Fruit fly (Drosophila melanogaster) whole organism, embryonic: ENCODE results near the gene NimC3.

Experiments used
- Ada2b ChIP-seq: fragments of 200-800 bp; sonication (Bioruptor generic); IDR thresholded peaks from 2 replicates; pipeline ENCODE4 v1.3.6; 2022; ENCODE audit warnings: missing biosample characterization, missing genetic modification characterization
- CG10209 ChIP-seq: fragments of 200-800 bp; sonication (Bioruptor generic); optimal IDR thresholded peaks from 3 replicates; lab custom pipeline; 2017; ENCODE audit warnings: missing biosample characterization, mild to moderate bottlenecking, missing genetic modification characterization, missing genetic modification reagents
- CG1024 ChIP-seq: fragments of 200-800 bp; sonication (Bioruptor generic); IDR thresholded peaks from 2 replicates; pipeline ENCODE4 v1.3.6; 2022; ENCODE audit warnings: missing biosample characterization, missing genetic modification characterization
- CG11456 ChIP-seq: fragments of 200-800 bp; sonication (Bioruptor generic); IDR thresholded peaks from 3 replicates; pipeline ENCODE4 v1.3.6; 2022; ENCODE audit warnings: missing biosample characterization, missing genetic modification characterization
- CG11504 ChIP-seq: fragments of 200-800 bp; sonication (Bioruptor generic); optimal IDR thresholded peaks from 3 replicates; lab custom pipeline; 2019; ENCODE audit warnings: missing biosample characterization, mild to moderate bottlenecking, missing genetic modification characterization, moderate library complexity
- CG1233 ChIP-seq: fragments of 200-800 bp; sonication (Bioruptor generic); optimal IDR thresholded peaks from 4 replicates; lab custom pipeline; 2018; ENCODE audit warnings: missing biosample characterization, mild to moderate bottlenecking, missing genetic modification characterization
- CG12942 ChIP-seq: fragments of 200-800 bp; sonication (Bioruptor generic); optimal IDR thresholded peaks from 3 replicates; lab custom pipeline; 2016; ENCODE audit warnings: missing biosample characterization, missing genetic modification characterization
- CG16813 ChIP-seq: fragments of 200-800 bp; sonication (Bioruptor generic); IDR thresholded peaks from 3 replicates; pipeline ENCODE4 v1.3.6; 2022; ENCODE audit warnings: missing biosample characterization, missing genetic modification characterization; ENCODE audit not compliant: partially characterized antibody
- CG1832 ChIP-seq: fragments of 200-800 bp; sonication (Bioruptor generic); optimal IDR thresholded peaks from 2 replicates; lab custom pipeline; 2017; ENCODE audit warnings: missing biosample characterization, mild to moderate bottlenecking, missing genetic modification characterization, inconsistent platforms
- CG18599 ChIP-seq: fragments of 200-800 bp; sonication (Bioruptor generic); optimal IDR thresholded peaks from 3 replicates; lab custom pipeline; 2017; ENCODE audit warnings: missing biosample characterization, missing genetic modification characterization, mild to moderate bottlenecking, moderate library complexity, missing genetic modification reagents
- CG18764 ChIP-seq: fragments of 200-800 bp; sonication (Bioruptor generic); optimal IDR thresholded peaks from 3 replicates; lab custom pipeline; 2016; ENCODE audit warnings: missing biosample characterization, missing genetic modification characterization
- CG2120 ChIP-seq: fragments of 200-800 bp; sonication (Bioruptor generic); optimal IDR thresholded peaks from 3 replicates; lab custom pipeline; 2016; ENCODE audit warnings: missing biosample characterization, missing genetic modification characterization
- CG30403 ChIP-seq: fragments of 200-800 bp; sonication (Bioruptor generic); optimal IDR thresholded peaks from 3 replicates; lab custom pipeline; 2016; ENCODE audit warnings: missing biosample characterization, missing genetic modification characterization
- CG31441 ChIP-seq: fragments of 200-800 bp; sonication (Bioruptor generic); IDR thresholded peaks from 2 replicates; pipeline ENCODE4 v1.3.6; 2022; ENCODE audit warnings: missing biosample characterization, missing genetic modification characterization
- CG3847 ChIP-seq: fragments of 200-800 bp; sonication (Bioruptor generic); IDR thresholded peaks from 2 replicates; pipeline ENCODE4 v1.3.6; 2022; ENCODE audit warnings: missing biosample characterization, missing genetic modification characterization
- CG4404 ChIP-seq: fragments of 200-800 bp; sonication (Bioruptor generic); IDR thresholded peaks from 2 replicates; pipeline ENCODE4 v1.3.6; 2022; ENCODE audit warnings: missing biosample characterization, missing genetic modification characterization
- CG6272 ChIP-seq: fragments of 200-800 bp; sonication (Bioruptor generic); IDR thresholded peaks from 2 replicates; pipeline ENCODE4 v1.3.6; 2022; ENCODE audit warnings: missing biosample characterization, missing genetic modification characterization
- CG6765 ChIP-seq: fragments of 200-800 bp; sonication (Bioruptor generic); optimal IDR thresholded peaks from 3 replicates; lab custom pipeline; 2017; ENCODE audit warnings: missing biosample characterization, mild to moderate bottlenecking, missing genetic modification characterization
- CG6854 ChIP-seq: fragments of 200-800 bp; sonication (Bioruptor generic); optimal IDR thresholded peaks from 3 replicates; lab custom pipeline; 2017; ENCODE audit warnings: missing biosample characterization, mild to moderate bottlenecking, missing genetic modification characterization
- CG8359 ChIP-seq: fragments of 200-800 bp; sonication (Bioruptor generic); optimal IDR thresholded peaks from 2 replicates; lab custom pipeline; 2017; ENCODE audit warnings: missing biosample characterization, mild to moderate bottlenecking, missing genetic modification characterization, borderline replicate concordance
- CG9932 ChIP-seq: fragments of 200-800 bp; sonication (Bioruptor generic); IDR thresholded peaks from 2 replicates; pipeline ENCODE4 v1.3.6; 2022; ENCODE audit warnings: missing biosample characterization, missing genetic modification characterization
- CTCF ChIP-seq: fragments of 200-800 bp; sonication (Bioruptor generic); optimal IDR thresholded peaks from 2 replicates; lab custom pipeline; 2017; ENCODE audit warnings: missing biosample characterization, mild to moderate bottlenecking, missing genetic modification characterization, moderate library complexity
- CoRest ChIP-seq: fragments of 200-800 bp; sonication (Bioruptor generic); optimal IDR thresholded peaks from 3 replicates; lab custom pipeline; 2018; ENCODE audit warnings: missing biosample characterization, mild to moderate bottlenecking, missing genetic modification characterization, moderate library complexity
- Dfd ChIP-seq, 2 experiments: fragments of >200 bp; optimal IDR thresholded peaks; 2 replicates each; lab custom pipeline; 2017; ENCODE audit warnings: missing biosample characterization in 2 of 2, missing genetic modification characterization in 2 of 2
- Dip2 ChIP-seq: fragments of 200-800 bp; sonication (Bioruptor generic); IDR thresholded peaks from 2 replicates; pipeline ENCODE4 v1.3.6; 2022; ENCODE audit warnings: missing biosample characterization, missing genetic modification characterization
- Fer2 ChIP-seq: fragments of 200-800 bp; sonication (Bioruptor generic); optimal IDR thresholded peaks from 2 replicates; lab custom pipeline; 2018; ENCODE audit warnings: missing biosample characterization, mild to moderate bottlenecking, missing genetic modification characterization, moderate library complexity
- Fer3 ChIP-seq: fragments of 200-800 bp; sonication (Bioruptor generic); optimal IDR thresholded peaks from 2 replicates; lab custom pipeline; 2018; ENCODE audit warnings: missing biosample characterization, mild to moderate bottlenecking, missing genetic modification characterization, moderate library complexity
- H15 ChIP-seq: fragments of 200-800 bp; sonication (Bioruptor generic); IDR thresholded peaks from 3 replicates; pipeline ENCODE4 v1.3.6; 2022; ENCODE audit warnings: missing biosample characterization, missing genetic modification characterization
- Hey ChIP-seq: fragments of 200-800 bp; sonication (Bioruptor generic); optimal IDR thresholded peaks from 3 replicates; lab custom pipeline; 2018; ENCODE audit warnings: missing biosample characterization, mild to moderate bottlenecking, missing genetic modification characterization
- Hr51 ChIP-seq, 2 experiments: fragments of 200-800 bp; sonication (Bioruptor generic); optimal IDR thresholded peaks; 2 replicates in 1 of 2; 3 replicates in 1 of 2; lab custom pipeline; 2016 to 2018; ENCODE audit warnings: missing biosample characterization in 2 of 2, missing genetic modification characterization in 2 of 2, mild to moderate bottlenecking in 1 of 2, moderate library complexity in 1 of 2
- Scr ChIP-seq: fragments of 200-800 bp; sonication (Bioruptor generic); IDR thresholded peaks from 2 replicates; pipeline ENCODE4 v1.3.6; 2022; ENCODE audit warnings: missing biosample characterization, missing genetic modification characterization; ENCODE audit not compliant: partially characterized antibody
- Spps ChIP-seq: fragments of 200-800 bp; sonication (Bioruptor generic); optimal IDR thresholded peaks from 2 replicates; lab custom pipeline; 2018; ENCODE audit warnings: missing biosample characterization, mild to moderate bottlenecking, missing genetic modification characterization
- Usf ChIP-seq: fragments of 200-800 bp; sonication (Bioruptor generic); optimal IDR thresholded peaks from 2 replicates; lab custom pipeline; 2017; ENCODE audit warnings: missing genotype, missing biosample characterization, missing genetic modification characterization
- Xbp1 ChIP-seq: fragments of 200-800 bp; sonication (Bioruptor generic); optimal IDR thresholded peaks from 3 replicates; lab custom pipeline; 2016; ENCODE audit warnings: missing biosample characterization, mild to moderate bottlenecking, missing genetic modification characterization
- ab ChIP-seq: fragments of 200-800 bp; sonication (Bioruptor generic); optimal IDR thresholded peaks from 2 replicates; lab custom pipeline; 2016; ENCODE audit warnings: missing biosample characterization, missing genetic modification characterization
- amos ChIP-seq: fragments of 200-800 bp; sonication (Bioruptor generic); IDR thresholded peaks from 2 replicates; pipeline ENCODE4 v1.3.6; 2022; ENCODE audit warnings: missing biosample characterization, missing genetic modification characterization; ENCODE audit not compliant: partially characterized antibody
- aop ChIP-seq: fragments of 200-800 bp; sonication (Bioruptor generic); IDR thresholded peaks from 2 replicates; pipeline ENCODE4 v1.3.6; 2022; ENCODE audit warnings: missing biosample characterization, missing genetic modification characterization
- crol ChIP-seq: fragments of 200-800 bp; sonication (Bioruptor generic); IDR thresholded peaks from 2 replicates; pipeline ENCODE4 v1.3.6; 2022; ENCODE audit warnings: missing biosample characterization, missing genetic modification characterization
- ewg ChIP-seq: fragments of 200-800 bp; sonication (Bioruptor generic); optimal IDR thresholded peaks from 3 replicates; lab custom pipeline; 2017; ENCODE audit warnings: mild to moderate bottlenecking, missing biosample characterization, missing genetic modification reagents, missing genetic modification characterization
- gro ChIP-seq: fragments of 200-800 bp; sonication (Bioruptor generic); optimal IDR thresholded peaks from 2 replicates; lab custom pipeline; 2016; ENCODE audit warnings: missing biosample characterization, missing genetic modification characterization
- ind ChIP-seq: fragments of 200-800 bp; sonication (Bioruptor generic); optimal IDR thresholded peaks from 3 replicates; lab custom pipeline; 2016; ENCODE audit warnings: missing biosample characterization, missing genetic modification characterization
- inv ChIP-seq: fragments of 200-800 bp; sonication (Bioruptor generic); IDR thresholded peaks from 2 replicates; pipeline ENCODE4 v1.3.6; 2022; ENCODE audit warnings: missing biosample characterization, missing genetic modification characterization; ENCODE audit not compliant: partially characterized antibody
- kni ChIP-seq: fragments of 200-800 bp; sonication (Bioruptor generic); optimal IDR thresholded peaks from 3 replicates; lab custom pipeline; 2017; ENCODE audit warnings: mild to moderate bottlenecking, missing biosample characterization, missing genetic modification reagents, missing genetic modification characterization
- nau ChIP-seq: fragments of 200-800 bp; sonication (Bioruptor generic); optimal IDR thresholded peaks from 3 replicates; lab custom pipeline; 2017; ENCODE audit warnings: missing biosample characterization, mild to moderate bottlenecking, missing genetic modification characterization, missing genetic modification reagents
- nerfin-1 ChIP-seq: fragments of 200-800 bp; sonication (Bioruptor generic); optimal IDR thresholded peaks from 3 replicates; lab custom pipeline; 2019; ENCODE audit warnings: missing biosample characterization, mild to moderate bottlenecking, missing genetic modification characterization, moderate library complexity
- peb ChIP-seq: fragments of 200-800 bp; sonication (Bioruptor generic); IDR thresholded peaks from 2 replicates; pipeline ENCODE4 v1.3.6; 2022; ENCODE audit warnings: missing biosample characterization, missing genetic modification characterization
- pfk ChIP-seq: fragments of 200-800 bp; sonication (Bioruptor generic); optimal IDR thresholded peaks from 2 replicates; lab custom pipeline; 2018; ENCODE audit warnings: missing biosample characterization, mild to moderate bottlenecking, missing genetic modification characterization, moderate library complexity
- sob ChIP-seq: fragments of 200-800 bp; sonication (Bioruptor generic); IDR thresholded peaks from 2 replicates; pipeline ENCODE4 v1.3.6; 2022; ENCODE audit warnings: missing biosample characterization, missing genetic modification characterization
- vfl ChIP-seq: fragments of 200-800 bp; sonication (Bioruptor generic); optimal IDR thresholded peaks from 2 replicates; lab custom pipeline; 2016; ENCODE audit warnings: missing biosample characterization, missing genetic modification characterization
- wor ChIP-seq: fragments of 200-800 bp; sonication (Bioruptor generic); IDR thresholded peaks from 2 replicates; pipeline ENCODE4 v1.3.6; 2022; ENCODE audit warnings: missing biosample characterization, missing genetic modification characterization

NimC3 gene

DNA sequence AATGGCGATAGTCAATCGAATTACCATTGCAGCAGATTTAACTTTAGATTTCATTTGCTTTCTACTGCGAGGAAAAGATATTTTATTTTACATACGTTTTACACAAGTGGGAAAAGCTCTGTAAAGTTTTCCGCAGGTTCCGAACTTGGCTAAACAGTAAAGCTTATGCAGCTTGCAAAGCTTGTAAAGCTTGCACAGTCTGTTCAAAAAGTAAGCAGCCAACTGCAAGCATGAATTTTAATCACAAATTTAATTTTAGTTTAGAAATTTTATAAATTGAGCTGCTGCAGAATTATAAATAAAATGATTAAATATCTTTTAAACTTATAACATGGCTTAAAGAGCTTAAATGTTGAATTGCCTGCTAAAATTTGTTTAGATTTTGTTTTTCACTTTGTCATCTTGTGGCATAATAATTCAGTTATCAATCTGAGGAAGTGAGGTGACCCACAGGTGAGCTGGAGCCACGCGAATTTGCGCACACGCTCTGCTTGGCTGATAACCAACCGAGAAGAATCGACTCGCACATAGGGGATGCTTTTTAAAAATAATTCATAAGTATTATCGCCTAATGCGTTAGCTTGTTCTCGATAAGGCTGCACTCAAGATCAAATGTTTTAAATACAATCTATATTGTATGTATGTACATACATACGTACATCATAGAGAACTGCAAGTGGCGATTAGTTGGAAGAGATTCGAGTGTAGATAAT lies 8.3 kb downstream of the NimC3 start (continued):
- TF ChIP-seq CG11456 (GFP tag; lab: Robert Waterston, UW): peak; percentile 83
- TF ChIP-seq Spps: no peak
- TF ChIP-seq Hr51 (GFP tag; optimal IDR thresholded peaks at IDR 0.05; lab: Kevin White, UChicago): peak in 1 of 2 experiments; percentile 50
- TF ChIP-seq vfl (GFP tag; lab: Kevin White, UChicago): no peak
- no peak for TF ChIP-seq CG6765 (GFP tag; lab: Kevin White, UChicago)
- no peak for TF ChIP-seq nerfin-1
- no peak for TF ChIP-seq aop (GFP tag; lab: Robert Waterston, UW)
- no peak for TF ChIP-seq crol
- no peak for TF ChIP-seq ewg
- peak; percentile 33 for TF ChIP-seq gro
- peak; percentile 16 for TF ChIP-seq CG1233 (GFP tag; lab: Kevin White, UChicago)
- no peak for TF ChIP-seq H15 (GFP tag; lab: Robert Waterston, UW)
- TF ChIP-seq ind (GFP tag; lab: Kevin White, UChicago): peak; percentile 13
- TF ChIP-seq CG1832 (GFP tag; lab: Kevin White, UChicago): no peak
- no peak for TF ChIP-seq CG10209 (GFP tag; lab: Kevin White, UChicago)
- TF ChIP-seq CG2120: peak; percentile 37
- TF ChIP-seq CG1024 (GFP tag; lab: Robert Waterston, UW): no peak
- peak; percentile 33 for TF ChIP-seq CoRest (tag; lab: Kevin White, UChicago)
- peak; percentile 36 for TF ChIP-seq Xbp1 (GFP tag; lab: Kevin White, UChicago)
- no peak for TF ChIP-seq nau
- peak; percentile 56; the same call in 1 of the 2 replicates for TF ChIP-seq CG3847 (GFP tag; lab: Robert Waterston, UW)
- peak; percentile 76 for TF ChIP-seq CG9932 (GFP tag; lab: Robert Waterston, UW)
- no peak for TF ChIP-seq kni (GFP tag; lab: Kevin White, UChicago)
- peak; percentile 59 for TF ChIP-seq CG18599 (GFP tag; lab: Kevin White, UChicago)
- peak; percentile 25 for TF ChIP-seq CG30403 (GFP tag; lab: Kevin White, UChicago)
- no peak for TF ChIP-seq pfk (GFP tag; lab: Kevin White, UChicago)
- TF ChIP-seq CTCF (GFP tag; lab: Kevin White, UChicago): peak; percentile 83
- TF ChIP-seq CG6854 (GFP tag; lab: Kevin White, UChicago): peak; percentile 34
- TF ChIP-seq ab (GFP tag; lab: Kevin White, UChicago): no peak
- no peak for TF ChIP-seq Hey (tag; lab: Kevin White, UChicago)
- no peak for TF ChIP-seq CG12942 (GFP tag; lab: Kevin White, UChicago)
- TF ChIP-seq sob: peak; percentile 64
- no peak for TF ChIP-seq Usf
- peak; percentile 56 for TF ChIP-seq CG11504 (tag; lab: Kevin White, UChicago)
- TF ChIP-seq CG6272 (GFP tag; lab: Robert Waterston, UW): no peak
- no peak for TF ChIP-seq CG4404 (GFP tag; lab: Robert Waterston, UW)
- no peak for TF ChIP-seq Dip2 (GFP tag; lab: Robert Waterston, UW)
- peak; percentile 30 for TF ChIP-seq Fer3
- TF ChIP-seq amos (GFP tag; lab: Robert Waterston, UW): peak; percentile 52; the same call in 1 of the 2 replicates
- no peak for TF ChIP-seq CG8359 (GFP tag; lab: Kevin White, UChicago)
- no peak for TF ChIP-seq CG18764
- TF ChIP-seq Ada2b (GFP tag; lab: Robert Waterston, UW): peak; percentile 58
- TF ChIP-seq CG31441 (GFP tag; lab: Robert Waterston, UW): peak; percentile 35; the same call in 1 of the 2 replicates
- peak; percentile 31; the same call in 1 of the 2 replicates for TF ChIP-seq Scr
- TF ChIP-seq inv (GFP tag; lab: Robert Waterston, UW): no peak
- no peak for TF ChIP-seq Dfd (GFP tag; optimal IDR thresholded peaks at IDR 0.05; lab: Kevin White, UChicago)
- no peak for TF ChIP-seq peb (GFP tag; lab: Robert Waterston, UW)
- TF ChIP-seq CG16813 (GFP tag; lab: Robert Waterston, UW): no peak
- TF ChIP-seq wor (GFP tag; lab: Robert Waterston, UW): no peak
- TF ChIP-seq Fer2 (tag; lab: Kevin White, UChicago): no peak
